Worm (Caenorhabditis elegans) whole organism, L1 larva: ENCODE data around the gene srbc-39.

Source experiments
- F16B12.6 ChIP-seq: fragments of 150-350 bp; optimal IDR thresholded peaks from 2 replicates; lab custom pipeline; 2014; ENCODE audit warnings: missing biosample characterization, missing genetic modification characterization
- alr-1 ChIP-seq: fragments of 200-800 bp; sonication (Bioruptor generic); optimal IDR thresholded peaks from 2 replicates; lab custom pipeline; 2018; ENCODE audit warnings: borderline replicate concordance, mild to moderate bottlenecking, missing genetic modification characterization, missing compliant biosample characterization
- ceh-88 ChIP-seq: fragments of 200-800 bp; sonication (Bioruptor generic); IDR thresholded peaks from 2 replicates; pipeline ENCODE4 v1.3.6; 2022; ENCODE audit warnings: missing genetic modification characterization, missing compliant biosample characterization
- grh-1 ChIP-seq: fragments of 200-800 bp; sonication (Bioruptor generic); IDR thresholded peaks from 2 replicates; pipeline ENCODE4 v1.3.6; 2022; ENCODE audit warnings: missing genetic modification reagents, missing genetic modification characterization, missing compliant biosample characterization
- jun-1 ChIP-seq: fragments of 150-350 bp; optimal IDR thresholded peaks from 2 replicates; lab custom pipeline; 2014; ENCODE audit warnings: missing biosample characterization, missing genetic modification reagents, missing genetic modification characterization
- lin-15B ChIP-seq: fragments of 150-350 bp; sonication (generic microtip); optimal IDR thresholded peaks from 3 replicates; lab custom pipeline; 2014; ENCODE audit warnings: missing biosample characterization, missing genetic modification characterization
- lsy-2 ChIP-seq, 2 experiments: fragments of 150-350 bp; optimal IDR thresholded peaks; 2 replicates each; lab custom pipeline; 2014; ENCODE audit warnings: missing biosample characterization in 2 of 2, missing genetic modification characterization in 2 of 2
- nhr-76 ChIP-seq: sonication (generic microtip); optimal IDR thresholded peaks from 2 replicates; lab custom pipeline; 2017; ENCODE audit warnings: missing biosample characterization, missing genetic modification characterization
- nhr-90 ChIP-seq: sonication (generic microtip); optimal IDR thresholded peaks from 2 replicates; lab custom pipeline; 2016; ENCODE audit warnings: mild to moderate bottlenecking, missing genetic modification characterization, missing compliant biosample characterization; ENCODE audit not compliant: poor library complexity
- unc-62 ChIP-seq: fragments of 150-350 bp; optimal IDR thresholded peaks from 2 replicates; lab custom pipeline; 2014; ENCODE audit warnings: missing biosample characterization, missing genetic modification reagents, missing genetic modification characterization
- vab-15 ChIP-seq: sonication (generic microtip); optimal IDR thresholded peaks from 2 replicates; lab custom pipeline; 2017; ENCODE audit warnings: missing genotype, mild to moderate bottlenecking, missing genetic modification characterization, missing compliant biosample characterization
- ztf-4 ChIP-seq: fragments of 150-350 bp; optimal IDR thresholded peaks from 2 replicates; lab custom pipeline; 2014; ENCODE audit warnings: missing biosample characterization, missing genetic modification characterization

ce11 chrV:667459-667858, 41.4 kb upstream of the srbc-39 start, which contains the start of gene nhr-180:
- TF ChIP-seq lin-15B (tag; lab: Kevin White, UChicago) = no peak
- no peak for TF ChIP-seq grh-1 (GFP tag; lab: Robert Waterston, UW)
- TF ChIP-seq jun-1 = no peak
- TF ChIP-seq ceh-88 (GFP tag; lab: Robert Waterston, UW) = no peak
- TF ChIP-seq nhr-76 (tag; lab: Kevin White, UChicago) = no peak
- TF ChIP-seq ztf-4 = no peak
- no peak for TF ChIP-seq lsy-2 (tag; optimal IDR thresholded peaks at IDR 0.05; lab: Kevin White, UChicago)
- TF ChIP-seq nhr-90 (tag; lab: Kevin White, UChicago) = no peak
- no peak for TF ChIP-seq vab-15 (tag; lab: Kevin White, UChicago)
- no peak for TF ChIP-seq alr-1 (tag; lab: Kevin White, UChicago)
- no peak for TF ChIP-seq unc-62 (GFP tag; lab: Kevin White, UChicago)
- no peak for TF ChIP-seq F16B12.6 (tag; lab: Kevin White, UChicago)
